Fruit fly (Drosophila melanogaster) whole organism, embryonic: ENCODE data around the gene Tasp1.

Source experiments
- Asciz ChIP-seq: fragments of 200-800 bp; sonication (Bioruptor generic); optimal IDR thresholded peaks from 2 replicates; lab custom pipeline; 2017; ENCODE audit warnings: missing biosample characterization, mild to moderate bottlenecking, missing genetic modification characterization, missing genetic modification reagents
- CG10431 ChIP-seq: fragments of 200-800 bp; sonication (Bioruptor generic); optimal IDR thresholded peaks from 3 replicates; lab custom pipeline; 2018; ENCODE audit warnings: missing biosample characterization, mild to moderate bottlenecking, missing genetic modification characterization
- CG11093 ChIP-seq: fragments of 200-800 bp; sonication (Bioruptor generic); IDR thresholded peaks from 3 replicates; pipeline ENCODE4 v1.3.6; 2022; ENCODE audit warnings: missing biosample characterization, missing genetic modification characterization
- CG11247 ChIP-seq: fragments of 200-800 bp; sonication (Bioruptor generic); IDR thresholded peaks from 2 replicates; pipeline ENCODE4 v1.3.6; 2022; ENCODE audit warnings: missing biosample characterization, missing genetic modification characterization
- CG11504 ChIP-seq: fragments of 200-800 bp; sonication (Bioruptor generic); optimal IDR thresholded peaks from 3 replicates; lab custom pipeline; 2019; ENCODE audit warnings: missing biosample characterization, mild to moderate bottlenecking, missing genetic modification characterization, moderate library complexity
- CG11560 ChIP-seq: fragments of 200-800 bp; sonication (Bioruptor generic); IDR thresholded peaks from 3 replicates; pipeline ENCODE4 v1.3.6; 2022; ENCODE audit warnings: missing biosample characterization, missing genetic modification characterization
- CG14860 ChIP-seq: fragments of 200-800 bp; sonication (Bioruptor generic); IDR thresholded peaks from 3 replicates; pipeline ENCODE4 v1.3.6; 2022; ENCODE audit warnings: missing biosample characterization, missing genetic modification characterization; ENCODE audit not compliant: partially characterized antibody
- CG17328 ChIP-seq: fragments of 200-800 bp; sonication (Bioruptor generic); IDR thresholded peaks from 2 replicates; pipeline ENCODE4 v1.3.6; 2022; ENCODE audit warnings: missing biosample characterization, missing genetic modification characterization
- CG32772 ChIP-seq: fragments of 200-800 bp; sonication (Bioruptor generic); IDR thresholded peaks from 2 replicates; pipeline ENCODE4 v1.3.6; 2022; ENCODE audit warnings: missing biosample characterization, missing genetic modification characterization
- CG43689 ChIP-seq: fragments of 200-800 bp; sonication (Bioruptor generic); IDR thresholded peaks from 2 replicates; pipeline ENCODE4 v1.3.6; 2022; ENCODE audit warnings: missing biosample characterization, missing genetic modification characterization
- CG4730 ChIP-seq: fragments of 200-800 bp; sonication (Bioruptor generic); IDR thresholded peaks from 2 replicates; pipeline ENCODE4 v1.3.6; 2022; ENCODE audit warnings: missing biosample characterization, missing genetic modification characterization
- CG6791 ChIP-seq: fragments of 200-800 bp; sonication (Bioruptor generic); IDR thresholded peaks from 3 replicates; pipeline ENCODE4 v1.3.6; 2022; ENCODE audit warnings: missing biosample characterization, missing genetic modification characterization; ENCODE audit not compliant: partially characterized antibody
- CG8281 ChIP-seq: fragments of 200-800 bp; sonication (Bioruptor generic); optimal IDR thresholded peaks from 2 replicates; lab custom pipeline; 2018; ENCODE audit warnings: missing biosample characterization, mild to moderate bottlenecking, missing genetic modification characterization, moderate library complexity
- CG9817 ChIP-seq: fragments of 200-800 bp; sonication (Bioruptor generic); optimal IDR thresholded peaks from 2 replicates; lab custom pipeline; 2018; ENCODE audit warnings: missing biosample characterization, mild to moderate bottlenecking, missing genetic modification characterization, moderate library complexity
- Gsc ChIP-seq: fragments of 200-800 bp; sonication (Bioruptor generic); IDR thresholded peaks from 2 replicates; pipeline ENCODE4 v1.3.6; 2022; ENCODE audit warnings: missing biosample characterization, missing genetic modification characterization
- Gug ChIP-seq: fragments of 200-800 bp; sonication (Bioruptor generic); IDR thresholded peaks from 4 replicates; pipeline ENCODE4 v1.3.6; 2022; ENCODE audit warnings: missing biosample characterization, missing genetic modification characterization
- HLHmδ ChIP-seq: fragments of 200-800 bp; sonication (Bioruptor generic); optimal IDR thresholded peaks from 2 replicates; lab custom pipeline; 2018; ENCODE audit warnings: missing biosample characterization, mild to moderate bottlenecking, missing genetic modification characterization, moderate library complexity
- Hr3 ChIP-seq: fragments of 200-800 bp; sonication (Bioruptor generic); optimal IDR thresholded peaks from 3 replicates; lab custom pipeline; 2016; ENCODE audit warnings: missing biosample characterization, missing genetic modification characterization
- Hr39 ChIP-seq: fragments of >200 bp; optimal IDR thresholded peaks from 2 replicates; lab custom pipeline; 2017
- Hr51 ChIP-seq, 2 experiments: fragments of 200-800 bp; sonication (Bioruptor generic); optimal IDR thresholded peaks; 2 replicates in 1 of 2; 3 replicates in 1 of 2; lab custom pipeline; 2016 to 2018; ENCODE audit warnings: missing biosample characterization in 2 of 2, missing genetic modification characterization in 2 of 2, mild to moderate bottlenecking in 1 of 2, moderate library complexity in 1 of 2
- MBD-R2 ChIP-seq: fragments of 200-800 bp; sonication (Bioruptor generic); IDR thresholded peaks from 2 replicates; pipeline ENCODE4 v1.3.6; 2022; ENCODE audit warnings: missing biosample characterization, missing genetic modification characterization
- NK7.1 ChIP-seq: fragments of 200-800 bp; sonication (Bioruptor generic); optimal IDR thresholded peaks from 3 replicates; lab custom pipeline; 2016; ENCODE audit warnings: missing biosample characterization, missing genetic modification characterization
- Nf-YB ChIP-seq: fragments of 200-800 bp; sonication (Bioruptor generic); optimal IDR thresholded peaks from 3 replicates; lab custom pipeline; 2019; ENCODE audit warnings: missing biosample characterization, mild to moderate bottlenecking, missing genetic modification characterization, moderate library complexity
- NfI ChIP-seq: fragments of 200-800 bp; sonication (Bioruptor generic); optimal IDR thresholded peaks from 3 replicates; lab custom pipeline; 2018; ENCODE audit warnings: missing biosample characterization, mild to moderate bottlenecking, missing genetic modification characterization, moderate library complexity
- PHDP ChIP-seq: fragments of 200-800 bp; sonication (Bioruptor generic); optimal IDR thresholded peaks from 3 replicates; lab custom pipeline; 2018; ENCODE audit warnings: missing biosample characterization, mild to moderate bottlenecking, missing genetic modification characterization, moderate library complexity
- Poxn ChIP-seq: fragments of 200-800 bp; sonication (Bioruptor generic); IDR thresholded peaks from 2 replicates; pipeline ENCODE4 v1.3.6; 2022; ENCODE audit warnings: missing biosample characterization, missing genetic modification characterization
- Ptx1 ChIP-seq: fragments of 200-800 bp; sonication (Bioruptor generic); IDR thresholded peaks from 2 replicates; pipeline ENCODE4 v1.3.6; 2022; ENCODE audit warnings: missing biosample characterization, missing genetic modification characterization
- Rx ChIP-seq: fragments of 200-800 bp; sonication (Bioruptor generic); IDR thresholded peaks from 2 replicates; pipeline ENCODE4 v1.3.6; 2022; ENCODE audit warnings: missing biosample characterization, missing genetic modification characterization
- Xbp1 ChIP-seq: fragments of 200-800 bp; sonication (Bioruptor generic); optimal IDR thresholded peaks from 3 replicates; lab custom pipeline; 2016; ENCODE audit warnings: missing biosample characterization, mild to moderate bottlenecking, missing genetic modification characterization
- amos ChIP-seq: fragments of 200-800 bp; sonication (Bioruptor generic); IDR thresholded peaks from 2 replicates; pipeline ENCODE4 v1.3.6; 2022; ENCODE audit warnings: missing biosample characterization, missing genetic modification characterization; ENCODE audit not compliant: partially characterized antibody
- ato ChIP-seq: fragments of 200-800 bp; sonication (Bioruptor generic); IDR thresholded peaks from 2 replicates; pipeline ENCODE4 v1.3.6; 2022; ENCODE audit warnings: missing biosample characterization, missing genetic modification characterization; ENCODE audit not compliant: partially characterized antibody
- bigmax ChIP-seq: fragments of 200-800 bp; sonication (Bioruptor generic); optimal IDR thresholded peaks from 2 replicates; lab custom pipeline; 2018; ENCODE audit warnings: missing biosample characterization, mild to moderate bottlenecking, missing genetic modification characterization
- dimm ChIP-seq: fragments of 200-800 bp; sonication (Bioruptor generic); IDR thresholded peaks from 2 replicates; pipeline ENCODE4 v1.3.6; 2022; ENCODE audit warnings: missing biosample characterization, missing genetic modification characterization
- ewg ChIP-seq: fragments of 200-800 bp; sonication (Bioruptor generic); optimal IDR thresholded peaks from 3 replicates; lab custom pipeline; 2017; ENCODE audit warnings: mild to moderate bottlenecking, missing biosample characterization, missing genetic modification reagents, missing genetic modification characterization
- fd64A ChIP-seq: fragments of 200-800 bp; sonication (Bioruptor generic); optimal IDR thresholded peaks from 3 replicates; lab custom pipeline; 2018; ENCODE audit warnings: missing biosample characterization, mild to moderate bottlenecking, missing genetic modification characterization
- fru ChIP-seq: fragments of >200 bp; optimal IDR thresholded peaks from 2 replicates; lab custom pipeline; 2017
- gcm ChIP-seq: fragments of 200-800 bp; sonication (Bioruptor generic); optimal IDR thresholded peaks from 2 replicates; lab custom pipeline; 2019; ENCODE audit warnings: missing biosample characterization, mild to moderate bottlenecking, missing genetic modification characterization, moderate library complexity
- gsb ChIP-seq: fragments of 200-800 bp; sonication (Bioruptor generic); IDR thresholded peaks from 2 replicates; pipeline ENCODE4 v1.3.6; 2022; ENCODE audit warnings: missing biosample characterization, missing genetic modification characterization
- hth ChIP-seq: fragments of >200 bp; optimal IDR thresholded peaks from 2 replicates; lab custom pipeline; 2017; ENCODE audit warnings: inconsistent platforms
- jumu ChIP-seq: fragments of 200-800 bp; sonication (Bioruptor generic); optimal IDR thresholded peaks from 3 replicates; lab custom pipeline; 2016; ENCODE audit warnings: missing biosample characterization, missing genetic modification characterization
- nau ChIP-seq: fragments of 200-800 bp; sonication (Bioruptor generic); optimal IDR thresholded peaks from 3 replicates; lab custom pipeline; 2017; ENCODE audit warnings: missing biosample characterization, mild to moderate bottlenecking, missing genetic modification characterization, missing genetic modification reagents
- oc ChIP-seq: fragments of 200-800 bp; sonication (Bioruptor generic); optimal IDR thresholded peaks from 2 replicates; lab custom pipeline; 2018; ENCODE audit warnings: missing biosample characterization, mild to moderate bottlenecking, missing genetic modification characterization, moderate library complexity
- phol ChIP-seq: fragments of 200-800 bp; sonication (Bioruptor generic); optimal IDR thresholded peaks from 3 replicates; lab custom pipeline; 2018; ENCODE audit warnings: missing biosample characterization, mild to moderate bottlenecking, missing genetic modification characterization, moderate library complexity
- scrt ChIP-seq: fragments of 200-800 bp; sonication (Bioruptor generic); optimal IDR thresholded peaks from 2 replicates; lab custom pipeline; 2018; ENCODE audit warnings: missing biosample characterization, mild to moderate bottlenecking, missing genetic modification characterization, moderate library complexity
- sens ChIP-seq: fragments of 200-800 bp; sonication (Bioruptor generic); peaks from one replicate; lab custom pipeline; 2016; ENCODE audit warnings: missing biosample characterization, missing genetic modification characterization
- so ChIP-seq: fragments of 200-800 bp; sonication (Bioruptor generic); IDR thresholded peaks from 3 replicates; pipeline ENCODE4 v1.3.6; 2022; ENCODE audit warnings: missing biosample characterization, missing genetic modification characterization
- tll ChIP-seq, 2 experiments: fragments of 200-800 bp in 1 of 2; fragments of >200 bp in 1 of 2; sonication (Bioruptor generic) in 1 of 2; optimal IDR thresholded peaks; 2 replicates each; lab custom pipeline; 2017 to 2019; ENCODE audit warnings: missing biosample characterization in 2 of 2, missing genetic modification characterization in 2 of 2, mild to moderate bottlenecking in 1 of 2, moderate library complexity in 1 of 2
- ttk ChIP-seq: fragments of 200-800 bp; sonication (Bioruptor generic); IDR thresholded peaks from 2 replicates; pipeline ENCODE4 v2.1.2; 2022; ENCODE audit warnings: missing biosample characterization, missing genetic modification characterization
- z ChIP-seq: fragments of 200-800 bp; sonication (Bioruptor generic); IDR thresholded peaks from 3 replicates; pipeline ENCODE4 v1.3.6; 2022; ENCODE audit warnings: missing biosample characterization, missing genetic modification characterization

The Tasp1 gene

dm6 chr3L:16113607-16114337 is 26.4 kb upstream of the Tasp1 start (continued):
- TF ChIP-seq bigmax (GFP tag; lab: Kevin White, UChicago) = peak; percentile 50
- peak; percentile 5 for TF ChIP-seq fd64A (GFP tag; lab: Kevin White, UChicago)
- TF ChIP-seq CG32772 (GFP tag; lab: Robert Waterston, UW) = peak; percentile 80
- peak; percentile 52; the same call in 1 of the 2 replicates for TF ChIP-seq CG4730 (GFP tag; lab: Robert Waterston, UW)
- peak; percentile 18; the same call in 1 of the 3 replicates for TF ChIP-seq CG11560
- peak; percentile 71 for TF ChIP-seq NK7.1 (GFP tag; lab: Kevin White, UChicago)
- TF ChIP-seq CG11504 (tag; lab: Kevin White, UChicago) = no peak
- TF ChIP-seq Hr51 (GFP tag; optimal IDR thresholded peaks at IDR 0.05; lab: Kevin White, UChicago) = peak in 1 of 2 experiments; percentile 76
- no peak for TF ChIP-seq Hr39 (lab: Kevin White, UChicago)
- peak; percentile 86 for TF ChIP-seq PHDP (tag; lab: Kevin White, UChicago)
- TF ChIP-seq gcm (GFP tag; lab: Kevin White, UChicago) = peak; percentile 95
- TF ChIP-seq phol (tag; lab: Kevin White, UChicago) = peak; percentile 100
- TF ChIP-seq ttk (GFP tag; lab: Robert Waterston, UW) = peak; percentile 63
- peak; percentile 67; the same call in 1 of the 2 replicates for TF ChIP-seq Rx (GFP tag; lab: Robert Waterston, UW)
- TF ChIP-seq Poxn (GFP tag; lab: Robert Waterston, UW) = 0 out of 2 replicates have a peak, but pooled peaks have one; percentile 34
- peak; percentile 76; the same call in 3 of the 4 replicates for TF ChIP-seq Gug (GFP tag; lab: Robert Waterston, UW)
- peak; percentile 79 for TF ChIP-seq Ptx1 (GFP tag; lab: Robert Waterston, UW)
- TF ChIP-seq gsb = 0 out of 2 replicates have a peak, but pooled peaks have one; percentile 23
- no peak for TF ChIP-seq CG8281 (tag; lab: Kevin White, UChicago)
- TF ChIP-seq CG14860 (GFP tag; lab: Robert Waterston, UW) = peak; percentile 32; the same call in 1 of the 3 replicates
- peak in 1 of 2 experiments; percentile 59 for TF ChIP-seq tll (GFP tag; optimal IDR thresholded peaks at IDR 0.05; lab: Kevin White, UChicago)
- peak; percentile 56 for TF ChIP-seq CG11247 (GFP tag; lab: Robert Waterston, UW)
- no peak for TF ChIP-seq hth (lab: Kevin White, UChicago)
- peak; percentile 67 for TF ChIP-seq Nf-YB (GFP tag; lab: Kevin White, UChicago)
- TF ChIP-seq fru (lab: Kevin White, UChicago) = no peak
- peak; percentile 45; the same call in 1 of the 2 replicates for TF ChIP-seq dimm (GFP tag; lab: Robert Waterston, UW)
- peak; percentile 48 for TF ChIP-seq CG10431 (GFP tag; lab: Kevin White, UChicago)
- 0 out of 3 replicates have a peak, but pooled peaks have one; percentile 52 for TF ChIP-seq z (GFP tag; lab: Robert Waterston, UW)
- TF ChIP-seq NfI = peak; percentile 85
- peak; percentile 98 for TF ChIP-seq sens (GFP tag; lab: Kevin White, UChicago)
- no peak for TF ChIP-seq oc
- TF ChIP-seq Asciz (GFP tag; lab: Kevin White, UChicago) = no peak
- peak; percentile 79 for TF ChIP-seq so (GFP tag; lab: Robert Waterston, UW)
- TF ChIP-seq CG17328 = peak; percentile 82
- peak; percentile 50; the same call in 1 of the 2 replicates for TF ChIP-seq ato
- TF ChIP-seq MBD-R2 = peak; percentile 67
- TF ChIP-seq scrt (GFP tag; lab: Kevin White, UChicago) = peak; percentile 78
- peak; percentile 47; the same call in 2 of the 3 replicates for TF ChIP-seq CG6791 (GFP tag; lab: Robert Waterston, UW)
- TF ChIP-seq Xbp1 = peak; percentile 89
- TF ChIP-seq nau (GFP tag; lab: Kevin White, UChicago) = no peak
- peak; percentile 79 for TF ChIP-seq CG9817 (tag; lab: Kevin White, UChicago)
- no peak for TF ChIP-seq Gsc (GFP tag; lab: Robert Waterston, UW)
- peak; percentile 46 for TF ChIP-seq HLHmδ
- TF ChIP-seq Hr3 (GFP tag; lab: Kevin White, UChicago) = peak; percentile 79
- peak; percentile 57; the same call in 1 of the 3 replicates for TF ChIP-seq CG11093 (GFP tag; lab: Robert Waterston, UW)
- TF ChIP-seq CG43689 (GFP tag; lab: Robert Waterston, UW) = no peak
- peak; percentile 97 for TF ChIP-seq ewg
- peak; percentile 85 for TF ChIP-seq jumu (GFP tag; lab: Kevin White, UChicago)
- TF ChIP-seq amos (GFP tag; lab: Robert Waterston, UW) = peak; percentile 77
